Worm (Caenorhabditis elegans) whole organism, L4 larva: ENCODE results near the gene atg-4.2.

Experiments
- F37D6.2 ChIP-seq: sonication (generic microtip); optimal IDR thresholded peaks from 2 replicates; lab custom pipeline; 2016; ENCODE audit warnings: mild to moderate bottlenecking, missing genetic modification characterization, missing compliant biosample characterization
- T20F7.1 ChIP-seq: fragments of 200-800 bp; sonication (Bioruptor generic); optimal IDR thresholded peaks from 2 replicates; lab custom pipeline; 2018; ENCODE audit warnings: mild to moderate bottlenecking, missing genetic modification characterization, missing compliant biosample characterization
- T26A8.4 ChIP-seq: fragments of 200-800 bp; sonication (Bioruptor generic); IDR thresholded peaks from 2 replicates; pipeline ENCODE4 v1.3.6; 2022; ENCODE audit warnings: missing genetic modification characterization, missing compliant biosample characterization
- Y105C5A.15 ChIP-seq: fragments of 200-800 bp; sonication (Bioruptor generic); IDR thresholded peaks from 2 replicates; pipeline ENCODE4 v1.3.6; 2022; ENCODE audit warnings: missing genetic modification characterization, missing compliant biosample characterization
- aha-1 ChIP-seq: fragments of 150-350 bp; peaks from one replicate; lab custom pipeline; 2014; ENCODE audit warnings: missing biosample characterization, missing genetic modification characterization
- ama-1 ChIP-seq: fragments of 150-350 bp; optimal IDR thresholded peaks from 2 replicates; lab custom pipeline; 2014; ENCODE audit warnings: inconsistent platforms, mixed read lengths
- ceh-32 ChIP-seq: sonication (generic microtip); optimal IDR thresholded peaks from 2 replicates; lab custom pipeline; 2016; ENCODE audit warnings: mild to moderate bottlenecking, missing genetic modification characterization, missing compliant biosample characterization; ENCODE audit not compliant: poor library complexity
- ceh-44 ChIP-seq: fragments of 200-800 bp; sonication (Bioruptor generic); IDR thresholded peaks from 2 replicates; pipeline ENCODE4 v1.3.6; 2022; ENCODE audit warnings: missing genetic modification reagents, missing genetic modification characterization, missing compliant biosample characterization
- ceh-82 ChIP-seq: sonication (generic microtip); optimal IDR thresholded peaks from 2 replicates; lab custom pipeline; 2017; ENCODE audit warnings: missing biosample characterization, missing genetic modification characterization
- cey-2 ChIP-seq: sonication (generic microtip); optimal IDR thresholded peaks from 3 replicates; lab custom pipeline; 2017; ENCODE audit warnings: missing genetic modification characterization, mild to moderate bottlenecking, missing compliant biosample characterization, antibody characterized with exemption, borderline replicate concordance; ENCODE audit not compliant: insufficient read depth
- daf-16 ChIP-seq, 3 experiments: sonication (generic microtip); optimal IDR thresholded peaks; 2 replicates each; lab custom pipeline; 2016 to 2017; ENCODE audit warnings: missing genetic modification characterization in 3 of 3, missing genetic modification reagents in 3 of 3, mild to moderate bottlenecking in 2 of 3, missing compliant biosample characterization in 2 of 3, missing biosample characterization in 1 of 3, moderate library complexity in 1 of 3
- dmd-8 ChIP-seq: fragments of 200-800 bp; sonication (Bioruptor generic); IDR thresholded peaks from 2 replicates; pipeline ENCODE4 v1.3.6; 2022; ENCODE audit warnings: missing genetic modification characterization, missing compliant biosample characterization
- dmd-9 ChIP-seq: fragments of 200-800 bp; sonication (Bioruptor generic); IDR thresholded peaks from 2 replicates; pipeline ENCODE4 v1.3.6; 2022; ENCODE audit warnings: missing genetic modification reagents, missing genetic modification characterization, missing compliant biosample characterization
- dpl-1 ChIP-seq: fragments of 150-350 bp; optimal IDR thresholded peaks from 2 replicates; lab custom pipeline; 2014; ENCODE audit warnings: missing biosample characterization, missing genetic modification reagents, missing genetic modification characterization
- duxl-1 ChIP-seq: sonication (generic microtip); optimal IDR thresholded peaks from 2 replicates; lab custom pipeline; 2016; ENCODE audit warnings: mild to moderate bottlenecking, missing genetic modification characterization, moderate library complexity, missing compliant biosample characterization; ENCODE audit not compliant: poor library complexity
- hlh-11 ChIP-seq: fragments of 200-800 bp; sonication (Bioruptor generic); optimal IDR thresholded peaks from 2 replicates; lab custom pipeline; 2018; ENCODE audit warnings: mild to moderate bottlenecking, missing genetic modification characterization, missing compliant biosample characterization
- jun-1 ChIP-seq: fragments of 150-350 bp; optimal IDR thresholded peaks from 2 replicates; lab custom pipeline; 2014; ENCODE audit warnings: missing biosample characterization, missing genetic modification reagents, missing genetic modification characterization
- lim-7 ChIP-seq: fragments of 200-800 bp; sonication (Bioruptor generic); IDR thresholded peaks from 2 replicates; pipeline ENCODE4 v1.3.6; 2022; ENCODE audit warnings: missing genetic modification characterization, missing compliant biosample characterization
- lin-1 ChIP-seq: fragments of 200-800 bp; sonication (Bioruptor generic); IDR thresholded peaks from 2 replicates; pipeline ENCODE4 v1.3.6; 2022; ENCODE audit warnings: missing genetic modification reagents, missing genetic modification characterization, missing compliant biosample characterization
- lin-15B ChIP-seq: fragments of 150-350 bp; sonication (generic microtip); optimal IDR thresholded peaks from 3 replicates; lab custom pipeline; 2014; ENCODE audit warnings: missing biosample characterization, missing genetic modification characterization
- lin-39 ChIP-seq: fragments of 150-350 bp; optimal IDR thresholded peaks from 2 replicates; lab custom pipeline; 2014; ENCODE audit warnings: missing biosample characterization, missing genetic modification reagents, missing genetic modification characterization
- lsy-2 ChIP-seq, 2 experiments: fragments of 150-350 bp in 1 of 2; sonication (generic microtip) in 1 of 2; optimal IDR thresholded peaks; 2 replicates each; lab custom pipeline; 2014 to 2017; ENCODE audit warnings: missing biosample characterization in 2 of 2, missing genetic modification characterization in 2 of 2
- madf-5 ChIP-seq, 2 experiments: fragments of 200-800 bp; sonication (Bioruptor generic); IDR thresholded peaks; 2 replicates each; pipeline ENCODE4 v1.3.6; 2022; ENCODE audit warnings: missing compliant biosample characterization in 2 of 2, missing genetic modification characterization in 2 of 2
- mdl-1 ChIP-seq, 2 experiments: fragments of 150-350 bp in 1 of 2; sonication (generic microtip) in 1 of 2; optimal IDR thresholded peaks; 2 replicates each; lab custom pipeline; 2014 to 2017; ENCODE audit warnings: missing biosample characterization in 2 of 2, missing genetic modification characterization in 2 of 2
- mes-2 ChIP-seq: sonication (generic microtip); optimal IDR thresholded peaks from 2 replicates; lab custom pipeline; 2016; ENCODE audit warnings: missing genotype, mild to moderate bottlenecking, missing genetic modification characterization, missing compliant biosample characterization; ENCODE audit not compliant: poor library complexity, severe bottlenecking
- nhr-28 ChIP-seq: fragments of 150-350 bp; optimal IDR thresholded peaks from 2 replicates; lab custom pipeline; 2014; ENCODE audit warnings: missing biosample characterization, missing genetic modification characterization
- nhr-41 ChIP-seq: fragments of 200-800 bp; sonication (Bioruptor generic); IDR thresholded peaks from 2 replicates; pipeline ENCODE4 v1.3.6; 2022; ENCODE audit warnings: missing genetic modification reagents, missing genetic modification characterization, missing compliant biosample characterization
- nhr-42 ChIP-seq: fragments of 200-800 bp; sonication (Bioruptor generic); IDR thresholded peaks from 2 replicates; pipeline ENCODE4 v1.3.6; 2022; ENCODE audit warnings: missing genetic modification characterization, missing compliant biosample characterization
- php-3 ChIP-seq: fragments of 200-800 bp; sonication (Bioruptor generic); IDR thresholded peaks from 2 replicates; pipeline ENCODE4 v1.3.6; 2022; ENCODE audit warnings: missing genetic modification reagents, missing genetic modification characterization, missing compliant biosample characterization
- saeg-2 ChIP-seq: fragments of 200-800 bp; sonication (Bioruptor generic); IDR thresholded peaks from 2 replicates; pipeline ENCODE4 v1.3.6; 2022; ENCODE audit warnings: missing genetic modification reagents, missing genetic modification characterization, missing compliant biosample characterization
- set-16 ChIP-seq: fragments of 200-800 bp; sonication (Bioruptor generic); IDR thresholded peaks from 2 replicates; pipeline ENCODE4 v1.3.6; 2022; ENCODE audit warnings: missing genetic modification reagents, missing genetic modification characterization, missing compliant biosample characterization
- spr-1 ChIP-seq: sonication (generic microtip); optimal IDR thresholded peaks from 2 replicates; lab custom pipeline; 2016; ENCODE audit warnings: mild to moderate bottlenecking, missing genetic modification characterization, missing compliant biosample characterization
- unc-130 ChIP-seq: sonication (generic microtip); optimal IDR thresholded peaks from 2 replicates; lab custom pipeline; 2016; ENCODE audit warnings: missing genetic modification reagents, missing genetic modification characterization, missing compliant biosample characterization
- unc-62 ChIP-seq, 3 experiments: fragments of 150-350 bp in 1 of 3; sonication (generic microtip); optimal IDR thresholded peaks in 2 of 3; peaks in 1 of 3; 1 replicate in 1 of 3; 2 replicates in 2 of 3; lab custom pipeline; 2014 to 2017; ENCODE audit warnings: missing biosample characterization in 3 of 3, missing genetic modification characterization in 3 of 3, missing genetic modification reagents in 3 of 3, missing genotype in 1 of 3

atg-4.2 gene

DNA sequence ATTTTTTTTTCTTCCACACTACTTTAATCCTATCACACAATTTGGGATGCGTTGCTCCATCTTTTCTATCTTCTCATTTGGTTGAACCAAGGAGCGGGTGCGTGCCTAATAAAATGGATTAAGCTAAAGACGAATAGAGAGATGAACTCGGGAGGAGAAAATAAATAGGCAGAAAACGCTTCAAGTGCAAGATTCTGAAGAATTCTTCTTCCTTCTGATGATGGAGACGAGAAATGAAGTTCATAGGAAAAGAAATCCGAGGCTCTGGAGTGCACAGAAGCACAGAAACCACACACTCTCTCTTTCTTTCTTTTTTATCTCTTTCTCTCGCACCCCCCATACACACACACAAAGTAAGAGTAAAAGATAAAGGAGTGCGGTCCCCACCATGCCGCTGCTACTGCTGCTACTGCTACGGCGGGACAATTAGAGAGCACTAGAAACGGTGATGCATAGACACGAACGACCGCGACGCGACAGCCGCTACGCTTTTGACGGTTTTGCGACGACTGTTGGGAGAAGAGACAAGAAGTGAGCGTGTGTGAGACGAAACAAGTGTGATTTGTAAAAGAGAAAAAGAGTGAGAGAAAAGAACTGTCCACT lies 24.3 kb downstream of the atg-4.2 start (continued):
- peak; percentile 70 for TF ChIP-seq mes-2 (tag; lab: Kevin White, UChicago)
- TF ChIP-seq aha-1 (tag; lab: Kevin White, UChicago) = peak; percentile 95
- peak; percentile 34 for TF ChIP-seq dpl-1
- no peak for TF ChIP-seq ceh-44 (GFP tag; lab: Robert Waterston, UW)
- peak; percentile 96 for TF ChIP-seq nhr-28 (tag; lab: Kevin White, UChicago)
- no peak for TF ChIP-seq lin-15B
- TF ChIP-seq unc-130 (GFP tag; lab: Kevin White, UChicago) = no peak
- no peak for TF ChIP-seq saeg-2 (GFP tag; lab: Robert Waterston, UW)
- 0 out of 2 replicates have a peak, but pooled peaks have one; percentile 55 for TF ChIP-seq nhr-42 (GFP tag; lab: Robert Waterston, UW)
- TF ChIP-seq spr-1 (tag; lab: Kevin White, UChicago) = peak; percentile 42
- TF ChIP-seq ceh-82 (tag; lab: Kevin White, UChicago) = no peak
- TF ChIP-seq ceh-32 (tag; lab: Kevin White, UChicago) = no peak
- TF ChIP-seq jun-1 = no peak
- TF ChIP-seq cey-2 = peak; percentile 39
- no peak for TF ChIP-seq T26A8.4 (GFP tag; lab: Robert Waterston, UW)
- TF ChIP-seq lim-7 (GFP tag; lab: Robert Waterston, UW) = 0 out of 2 replicates have a peak, but pooled peaks have one; percentile 44
- TF ChIP-seq nhr-41 = peak; percentile 58; the same call in 1 of the 2 replicates
- TF ChIP-seq set-16 = peak; percentile 65
- TF ChIP-seq hlh-11 = peak; percentile 98
- peak in 1 of 2 experiments; percentile 14 for TF ChIP-seq daf-16 (GFP tag; optimal IDR thresholded peaks at IDR 0.05; lab: Kevin White, UChicago)
- TF ChIP-seq daf-16 (tag; optimal IDR thresholded peaks at IDR 0.05; lab: Kevin White, UChicago) = peak; percentile 68
- TF ChIP-seq dmd-8 (GFP tag; lab: Robert Waterston, UW) = 0 out of 2 replicates have a peak, but pooled peaks have one; percentile 39
- TF ChIP-seq F37D6.2 (tag; lab: Kevin White, UChicago) = peak; percentile 18
- no peak for TF ChIP-seq php-3
- no peak for TF ChIP-seq lin-39 (tag; lab: Kevin White, UChicago)
- peak; percentile 32 to 58 for TF ChIP-seq lsy-2 (tag; optimal IDR thresholded peaks at IDR 0.05; lab: Kevin White, UChicago)

DNA sequence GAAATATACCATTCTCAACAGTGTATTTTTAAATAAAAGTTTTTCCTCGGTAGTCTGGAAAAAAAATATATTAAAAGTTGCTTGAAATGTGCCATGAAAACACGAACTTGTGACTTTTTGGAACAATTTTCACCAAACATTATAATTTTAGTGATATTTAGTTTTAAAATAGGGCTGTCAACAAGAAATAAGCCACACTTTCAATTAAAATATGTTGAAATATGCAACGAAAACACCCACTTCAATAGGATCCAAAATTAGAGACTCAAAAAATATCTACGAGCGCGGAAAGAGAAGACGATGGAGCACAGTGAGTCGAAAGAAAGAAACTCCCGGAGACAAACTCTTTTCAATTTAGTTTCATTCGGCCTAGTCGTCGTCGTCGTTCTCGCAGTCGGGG lies 25.7 kb downstream of the atg-4.2 start, which contains the start of gene ZK792.12:
TSS of gene ZK792.12 (plus strand) at position 301 of the 400 bp plus-strand sequence.
- TF ChIP-seq dmd-9 (GFP tag; lab: Robert Waterston, UW) (no peak), ama-1 (lab: Kevin White, UChicago) (no peak), T20F7.1 (no peak), lin-1 (GFP tag; lab: Robert Waterston, UW) (no peak), unc-62 (GFP tag; optimal IDR thresholded peaks at IDR 0.05 in 1 of 2; lab: Kevin White, UChicago) (no peak), unc-62 (tag; optimal IDR thresholded peaks at IDR 0.05; lab: Kevin White, UChicago) (no peak), duxl-1 (tag; lab: Kevin White, UChicago) (no peak), mdl-1 (tag; optimal IDR thresholded peaks at IDR 0.05; lab: Kevin White, UChicago) (no peak), Y105C5A.15 (GFP tag; lab: Robert Waterston, UW) (no peak), madf-5 (GFP tag; IDR thresholded peaks at IDR 0.05; lab: Robert Waterston, UW) (no peak), set-16 (no peak), F37D6.2 (tag; lab: Kevin White, UChicago) (no peak)
- TF ChIP-seq, all 104 proteins: peak for 0

DNA sequence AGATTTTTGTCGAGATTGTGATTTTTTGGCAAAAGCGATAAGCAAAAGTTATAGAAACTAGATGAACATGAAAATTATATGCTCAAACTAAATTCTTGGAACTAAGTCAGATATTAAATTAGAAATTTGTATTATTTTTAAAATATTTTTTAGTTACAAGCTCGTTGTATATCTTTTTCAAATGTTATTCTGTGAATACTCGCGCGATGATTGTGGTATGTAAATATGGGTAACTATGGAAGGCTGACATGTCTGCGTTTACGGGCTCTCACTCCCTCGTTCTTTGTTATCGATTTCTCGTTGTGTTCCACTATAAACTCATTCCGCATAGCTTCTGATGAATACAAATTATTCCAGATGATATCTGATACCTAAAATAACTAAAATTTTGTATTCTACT lies 26.3 kb downstream of the atg-4.2 start, which contains the start of gene ZK792.7:
TSS of gene ZK792.7 (plus strand) at position 301 of the 400 bp plus-strand sequence.
- no peak for TF ChIP-seq ceh-32 (tag; lab: Kevin White, UChicago)
